Worm (Caenorhabditis elegans) whole organism, L1 larva: ENCODE data around the gene C13A10.2.

Source experiments
- C16A3.4 ChIP-seq: fragments of 150-350 bp; optimal IDR thresholded peaks from 2 replicates; lab custom pipeline; 2014; ENCODE audit warnings: missing biosample characterization, missing genetic modification characterization
- F16B12.6 ChIP-seq: fragments of 150-350 bp; optimal IDR thresholded peaks from 2 replicates; lab custom pipeline; 2014; ENCODE audit warnings: missing biosample characterization, missing genetic modification characterization
- Y116A8C.19 ChIP-seq: sonication (generic microtip); optimal IDR thresholded peaks from 2 replicates; lab custom pipeline; 2016; ENCODE audit warnings: missing compliant biosample characterization, missing genetic modification characterization, borderline replicate concordance
- aha-1 ChIP-seq: fragments of 150-350 bp; optimal IDR thresholded peaks from 2 replicates; lab custom pipeline; 2014; ENCODE audit warnings: missing biosample characterization, missing genetic modification characterization
- aly-2 ChIP-seq: fragments of 150-350 bp; optimal IDR thresholded peaks from 2 replicates; lab custom pipeline; 2014; ENCODE audit warnings: missing biosample characterization, missing genetic modification characterization
- ama-1 ChIP-seq: fragments of 150-350 bp; optimal IDR thresholded peaks from 2 replicates; lab custom pipeline; 2014
- blmp-1 ChIP-seq: fragments of 150-350 bp; optimal IDR thresholded peaks from 2 replicates; lab custom pipeline; 2014; ENCODE audit warnings: missing biosample characterization, missing genetic modification characterization
- ceh-8 ChIP-seq: fragments of 200-800 bp; sonication (Bioruptor generic); optimal IDR thresholded peaks from 2 replicates; lab custom pipeline; 2018; ENCODE audit warnings: mild to moderate bottlenecking, missing genetic modification characterization, moderate library complexity, missing compliant biosample characterization
- ceh-82 ChIP-seq, 3 experiments: fragments of 150-350 bp in 1 of 3; sonication (generic microtip) in 2 of 3; optimal IDR thresholded peaks; 2 replicates each; lab custom pipeline; 2014 to 2017; ENCODE audit warnings: missing biosample characterization in 3 of 3, missing genetic modification characterization in 3 of 3
- dpl-1 ChIP-seq, 3 experiments: fragments of 150-350 bp in 2 of 3; sonication (generic microtip) in 1 of 3; optimal IDR thresholded peaks; 2 replicates each; lab custom pipeline; 2014 to 2017; ENCODE audit warnings: missing biosample characterization in 3 of 3, missing genetic modification characterization in 3 of 3, missing genetic modification reagents in 3 of 3
- dsc-1 ChIP-seq: sonication (generic microtip); optimal IDR thresholded peaks from 2 replicates; lab custom pipeline; 2016; ENCODE audit warnings: mild to moderate bottlenecking, missing genetic modification characterization, missing compliant biosample characterization
- efl-1 ChIP-seq, 4 experiments: fragments of 150-350 bp; optimal IDR thresholded peaks in 3 of 4; peaks in 1 of 4; 1 replicate in 1 of 4; 2 replicates in 3 of 4; lab custom pipeline; 2014; ENCODE audit warnings: missing biosample characterization in 2 of 4, missing genetic modification characterization in 2 of 4, missing genetic modification reagents in 2 of 4
- efl-3 ChIP-seq: fragments of 200-800 bp; sonication (Bioruptor generic); optimal IDR thresholded peaks from 2 replicates; lab custom pipeline; 2018; ENCODE audit warnings: mild to moderate bottlenecking, missing genetic modification characterization, missing compliant biosample characterization
- egl-13 ChIP-seq: sonication (generic microtip); optimal IDR thresholded peaks from 2 replicates; lab custom pipeline; 2016; ENCODE audit warnings: missing genotype, missing genetic modification reagents, missing genetic modification characterization, missing compliant biosample characterization
- elt-2 ChIP-seq: sonication (generic microtip); optimal IDR thresholded peaks from 2 replicates; lab custom pipeline; 2016; ENCODE audit warnings: missing genetic modification characterization, mild to moderate bottlenecking, inconsistent platforms, missing compliant biosample characterization, missing genetic modification reagents
- elt-3 ChIP-seq, 6 experiments: fragments of 150-350 bp in 1 of 6; sonication (generic microtip); optimal IDR thresholded peaks; 2 replicates each; lab custom pipeline; 2017 to 2018; ENCODE audit warnings: missing biosample characterization in 6 of 6, missing genetic modification characterization in 6 of 6, inconsistent platforms in 1 of 6
- ets-5 ChIP-seq: fragments of 200-800 bp; sonication (Bioruptor generic); IDR thresholded peaks from 2 replicates; pipeline ENCODE4 v1.3.6; 2022; ENCODE audit warnings: missing genetic modification characterization, missing compliant biosample characterization
- fkh-10 ChIP-seq: sonication (generic microtip); optimal IDR thresholded peaks from 2 replicates; lab custom pipeline; 2017; ENCODE audit warnings: missing biosample characterization, missing genetic modification reagents, missing genetic modification characterization
- fkh-8 ChIP-seq: sonication (generic microtip); optimal IDR thresholded peaks from 2 replicates; lab custom pipeline; 2016; ENCODE audit warnings: mild to moderate bottlenecking, missing genetic modification characterization, missing compliant biosample characterization
- hlh-17 ChIP-seq: fragments of 200-800 bp; sonication (Bioruptor generic); optimal IDR thresholded peaks from 2 replicates; lab custom pipeline; 2018; ENCODE audit warnings: missing genetic modification characterization, mild to moderate bottlenecking, missing compliant biosample characterization, moderate library complexity, borderline replicate concordance
- hlh-4 ChIP-seq: sonication (generic microtip); optimal IDR thresholded peaks from 2 replicates; lab custom pipeline; 2016; ENCODE audit warnings: mild to moderate bottlenecking, missing genetic modification characterization, missing compliant biosample characterization
- lin-14 ChIP-seq: fragments of 200-800 bp; sonication (Bioruptor generic); optimal IDR thresholded peaks from 2 replicates; lab custom pipeline; 2018; ENCODE audit warnings: mild to moderate bottlenecking, missing genetic modification characterization, moderate library complexity, missing compliant biosample characterization
- lin-35 ChIP-seq, 2 experiments: fragments of 150-350 bp; optimal IDR thresholded peaks; 2 replicates each; lab custom pipeline; 2014; ENCODE audit warnings: missing biosample characterization in 2 of 2, missing genetic modification characterization in 2 of 2, missing genetic modification reagents in 2 of 2
- mdl-1 ChIP-seq, 2 experiments: fragments of 150-350 bp; optimal IDR thresholded peaks; 2 replicates each; lab custom pipeline; 2014 to 2017; ENCODE audit warnings: missing biosample characterization in 2 of 2, missing genetic modification characterization in 2 of 2, inconsistent platforms in 1 of 2
- nhr-11 ChIP-seq: fragments of 150-350 bp; optimal IDR thresholded peaks from 2 replicates; lab custom pipeline; 2014; ENCODE audit warnings: missing biosample characterization, missing genetic modification characterization
- nhr-19 ChIP-seq: fragments of 200-800 bp; sonication (Bioruptor generic); conservative IDR thresholded peaks from 2 replicates; pipeline ENCODE4 v1.3.6; 2022; ENCODE audit warnings: missing genetic modification characterization, missing compliant biosample characterization
- nhr-28 ChIP-seq: fragments of 150-350 bp; optimal IDR thresholded peaks from 2 replicates; lab custom pipeline; 2014; ENCODE audit warnings: missing biosample characterization, missing genetic modification characterization
- nhr-85 ChIP-seq: sonication (generic microtip); peaks from one replicate; lab custom pipeline; 2016; ENCODE audit warnings: missing genetic modification characterization, inconsistent platforms, missing compliant biosample characterization
- nhr-90 ChIP-seq: sonication (generic microtip); optimal IDR thresholded peaks from 2 replicates; lab custom pipeline; 2016; ENCODE audit warnings: mild to moderate bottlenecking, missing genetic modification characterization, missing compliant biosample characterization; ENCODE audit not compliant: poor library complexity
- pqm-1 ChIP-seq: sonication (generic microtip); optimal IDR thresholded peaks from 3 replicates; lab custom pipeline; 2017; ENCODE audit warnings: missing biosample characterization, missing genetic modification characterization
- skn-1 ChIP-seq: fragments of 150-350 bp; optimal IDR thresholded peaks from 2 replicates; lab custom pipeline; 2014; ENCODE audit warnings: missing biosample characterization, missing genetic modification characterization
- snu-23 ChIP-seq: sonication (generic microtip); optimal IDR thresholded peaks from 2 replicates; lab custom pipeline; 2016; ENCODE audit warnings: missing genetic modification characterization, missing compliant biosample characterization
- sup-37 ChIP-seq: fragments of 200-800 bp; sonication (Bioruptor generic); optimal IDR thresholded peaks from 2 replicates; lab custom pipeline; 2018; ENCODE audit warnings: mild to moderate bottlenecking, missing genetic modification characterization, missing compliant biosample characterization
- swsn-7 ChIP-seq: sonication (generic microtip); optimal IDR thresholded peaks from 2 replicates; lab custom pipeline; 2016; ENCODE audit warnings: missing genetic modification characterization, missing compliant biosample characterization
- tlp-1 ChIP-seq: fragments of 150-350 bp; optimal IDR thresholded peaks from 2 replicates; lab custom pipeline; 2014; ENCODE audit warnings: missing biosample characterization, missing genetic modification characterization
- unc-30 ChIP-seq: sonication (generic microtip); optimal IDR thresholded peaks from 2 replicates; lab custom pipeline; 2017; ENCODE audit warnings: missing biosample characterization, missing genetic modification characterization

Gene C13A10.2

ce11 chrII:1398396-1398795, 40.6 kb upstream of the C13A10.2 start, which contains the start of gene F54D12.2:
Gene F54D12.2, plus strand, starts transcription at chrII:1398696.
- TF ChIP-seq fkh-8 (no peak), tlp-1 (tag; lab: Kevin White, UChicago) (no peak)

DNA sequence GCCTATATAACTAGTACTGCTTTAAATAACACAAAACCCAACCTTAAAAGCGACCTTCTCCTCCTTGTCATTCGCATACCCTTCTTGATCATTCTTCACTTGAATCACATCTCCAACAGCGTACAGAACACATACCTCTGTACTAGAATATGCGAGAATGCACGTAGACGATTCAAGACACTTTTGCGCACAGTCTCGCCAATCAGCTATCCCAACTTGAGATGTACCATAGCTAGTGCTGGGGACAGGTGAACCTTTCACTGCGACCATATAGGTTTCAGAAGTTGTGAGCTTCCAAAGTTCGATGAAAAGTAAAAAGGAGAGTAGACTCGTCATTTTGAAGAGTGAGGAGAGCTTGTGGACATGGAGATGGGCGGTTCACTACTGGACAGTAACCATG, 39.9 kb upstream of the C13A10.2 start, which contains the start of gene F54D12.8:
TSS of gene F54D12.8 (minus strand) at position 336 of the 400 bp plus-strand sequence.
- TF ChIP-seq dpl-1 (GFP tag; optimal IDR thresholded peaks at IDR 0.05; lab: Kevin White, UChicago) (no peak), Y116A8C.19 (tag; lab: Kevin White, UChicago) (no peak), nhr-28 (tag; lab: Kevin White, UChicago) (no peak), blmp-1 (no peak), C16A3.4 (tag; lab: Kevin White, UChicago) (no peak), skn-1 (tag; lab: Kevin White, UChicago) (no peak)

DNA sequence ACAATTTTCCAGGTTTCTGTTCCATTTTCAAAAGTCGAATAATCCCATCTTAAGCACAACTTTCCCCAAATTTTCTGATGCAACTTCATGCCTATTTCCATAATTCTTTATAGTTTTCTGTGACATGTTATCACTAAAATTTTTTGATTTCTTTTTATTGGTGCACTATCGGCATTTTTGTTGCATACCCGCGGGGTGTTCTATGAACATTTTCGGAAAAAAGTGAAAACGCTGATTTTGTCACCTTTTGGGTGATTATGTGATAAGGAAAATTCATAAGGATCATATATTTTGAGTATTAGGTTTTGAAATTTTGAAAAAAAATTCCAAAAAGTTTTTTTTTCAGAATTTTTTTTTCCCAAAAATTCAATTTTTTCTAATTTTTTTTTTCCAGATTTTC, 28.7 kb upstream of the C13A10.2 start, which contains the start of gene aat-7:
TSS of gene aat-7 (plus strand) at position 393 of the 400 bp plus-strand sequence.
- TF ChIP-seq mdl-1 (tag; optimal IDR thresholded peaks at IDR 0.05; lab: Kevin White, UChicago): no peak
- TF ChIP-seq snu-23 (GFP tag; lab: Kevin White, UChicago): no peak
- peak; percentile 3 for TF ChIP-seq nhr-90 (tag; lab: Kevin White, UChicago)
- no peak for TF ChIP-seq egl-13 (tag; lab: Kevin White, UChicago)
- TF ChIP-seq hlh-17: no peak
- no peak for TF ChIP-seq elt-3 (tag; optimal IDR thresholded peaks at IDR 0.05; lab: Kevin White, UChicago)
- no peak for TF ChIP-seq ets-5 (GFP tag; lab: Robert Waterston, UW)
- peak; percentile 89 for TF ChIP-seq elt-2 (tag; lab: Kevin White, UChicago)
- no peak for TF ChIP-seq nhr-11 (tag; lab: Kevin White, UChicago)
- no peak for TF ChIP-seq ama-1
- TF ChIP-seq pqm-1 (tag; lab: Kevin White, UChicago): peak; percentile 74
- TF ChIP-seq unc-30 (tag; lab: Kevin White, UChicago): no peak
- TF ChIP-seq lin-35 (GFP tag; optimal IDR thresholded peaks at IDR 0.05; lab: Kevin White, UChicago): no peak
- TF ChIP-seq, all 84 proteins: peak for 3

- TF ChIP-seq efl-1 (optimal IDR thresholded peaks at IDR 0.05; lab: Kevin White, UChicago) (no peak), efl-1 (GFP tag; optimal IDR thresholded peaks at IDR 0.05 in 1 of 2; lab: Kevin White, UChicago) (no peak), swsn-7 (no peak), sup-37 (GFP tag; lab: Kevin White, UChicago) (no peak), dpl-1 (GFP tag; optimal IDR thresholded peaks at IDR 0.05; lab: Kevin White, UChicago) (no peak), lin-35 (GFP tag; optimal IDR thresholded peaks at IDR 0.05; lab: Kevin White, UChicago) (no peak), egl-13 (tag; lab: Kevin White, UChicago) (no peak)
These were observed 27.5 kb upstream of the C13A10.2 start, which contains the start of gene F54D12.7 for ce11 chrII:1385280-1385679. Gene F54D12.7, minus strand, starts transcription at chrII:1385380.

DNA sequence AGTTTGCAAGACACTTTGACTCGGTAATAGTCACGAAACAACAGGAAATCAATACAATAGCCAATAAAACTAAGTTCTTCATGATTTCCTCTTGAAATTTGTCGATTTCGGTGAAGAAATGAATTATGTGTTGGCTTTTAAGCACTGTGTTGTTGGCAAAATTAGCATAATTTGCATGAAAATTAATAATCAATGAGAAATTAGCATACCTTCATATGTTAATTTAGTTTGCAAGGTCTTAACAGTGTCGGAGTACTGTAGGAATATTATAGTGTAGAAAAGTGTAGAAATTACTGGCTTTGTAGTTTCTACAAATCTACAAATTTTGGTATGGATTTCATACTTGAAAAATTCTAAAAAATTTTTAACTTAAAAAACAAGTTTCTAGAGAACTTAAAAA, 23.8 kb upstream of the C13A10.2 start, which contains the start of gene F54D12.9:
TSS of gene F54D12.9 (minus strand) at position 101 of the 400 bp plus-strand sequence.
- TF ChIP-seq dsc-1 (tag; lab: Kevin White, UChicago) (no peak), aha-1 (tag; lab: Kevin White, UChicago) (no peak), elt-2 (tag; lab: Kevin White, UChicago) (no peak), fkh-10 (GFP tag; lab: Kevin White, UChicago) (no peak), ceh-8 (GFP tag; lab: Kevin White, UChicago) (no peak), lin-14 (GFP tag; lab: Kevin White, UChicago) (no peak), ceh-82 (tag; optimal IDR thresholded peaks at IDR 0.05; lab: Kevin White, UChicago) (no peak), nhr-19 (GFP tag; lab: Robert Waterston, UW) (no peak), elt-3 (tag; optimal IDR thresholded peaks at IDR 0.05; lab: Kevin White, UChicago) (no peak), efl-3 (GFP tag; lab: Kevin White, UChicago) (no peak), F16B12.6 (tag; lab: Kevin White, UChicago) (no peak), aly-2 (no peak), nhr-85 (tag; lab: Kevin White, UChicago) (no peak), hlh-4 (tag; lab: Kevin White, UChicago) (no peak), egl-13 (tag; lab: Kevin White, UChicago) (no peak)
